Worm (Caenorhabditis elegans) whole organism, L4/young adult: Measurements from ENCODE around the gene Y54G2A.41.
"Not testable (repeated sequence)": the region's sequence is repeated elsewhere in the genome, so short reads cannot be mapped to it uniquely, and the experiment has no call there.

Experiments
- W03F9.2 ChIP-seq: fragments of 150-350 bp; optimal IDR thresholded peaks from 2 replicates; lab custom pipeline; 2014; ENCODE audit warnings: missing biosample characterization, missing genetic modification characterization
- dao-5 ChIP-seq: sonication (generic microtip); optimal IDR thresholded peaks from 2 replicates; lab custom pipeline; 2016; ENCODE audit warnings: missing genotype, missing genetic modification characterization, moderate library complexity, missing compliant biosample characterization
- him-1 ChIP-seq: sonication (generic microtip); optimal IDR thresholded peaks from 2 replicates; lab custom pipeline; 2016; ENCODE audit warnings: missing genotype, missing genetic modification reagents, missing genetic modification characterization, missing compliant biosample characterization

Y54G2A.41 gene

ce11 chrIV:2765048-2765708 is 13.5 kb downstream of the Y54G2A.41 start:
- no peak for TF ChIP-seq him-1 (tag; lab: Kevin White, UChicago)
- no peak for TF ChIP-seq W03F9.2 (tag; lab: Kevin White, UChicago)

ce11 chrIV:2770067-2770466 is 18.4 kb downstream of the Y54G2A.41 start:
- TF ChIP-seq dao-5 (tag; lab: Kevin White, UChicago) (no peak), him-1 (tag; lab: Kevin White, UChicago) (no peak), W03F9.2 (tag; lab: Kevin White, UChicago) (no peak)

ce11 chrIV:2770835-2771234 is 19.2 kb downstream of the Y54G2A.41 start:
- TF ChIP-seq W03F9.2 (tag; lab: Kevin White, UChicago) (no peak), dao-5 (tag; lab: Kevin White, UChicago) (no peak), him-1 (tag; lab: Kevin White, UChicago) (no peak)

ce11 chrIV:2771692-2772091 is 20.0 kb downstream of the Y54G2A.41 start, which contains the start of gene Y54G2A.11:
TSS of gene Y54G2A.11 (minus strand) at chrIV:2771792.
- TF ChIP-seq dao-5 (tag; lab: Kevin White, UChicago), result no peak
- no peak for TF ChIP-seq W03F9.2 (tag; lab: Kevin White, UChicago)
- no peak for TF ChIP-seq him-1 (tag; lab: Kevin White, UChicago)

- TF ChIP-seq dao-5 (tag; lab: Kevin White, UChicago) (no peak), him-1 (tag; lab: Kevin White, UChicago) (no peak), W03F9.2 (tag; lab: Kevin White, UChicago) (no peak)
Measured at ce11 chrIV:2772209-2772851, 20.7 kb downstream of the Y54G2A.41 start.

- TF ChIP-seq W03F9.2 (tag; lab: Kevin White, UChicago), result no peak
- no peak for TF ChIP-seq him-1 (tag; lab: Kevin White, UChicago)
- TF ChIP-seq dao-5 (tag; lab: Kevin White, UChicago), result no peak
Measured at ce11 chrIV:2773382-2773979, 21.8 kb downstream of the Y54G2A.41 start.

ce11 chrIV:2774500-2774899 is 22.8 kb downstream of the Y54G2A.41 start:
- TF ChIP-seq him-1 (tag; lab: Kevin White, UChicago), result no peak
- TF ChIP-seq dao-5 (tag; lab: Kevin White, UChicago), result no peak
- TF ChIP-seq W03F9.2 (tag; lab: Kevin White, UChicago), result peak; percentile 43

ce11 chrIV:2775992-2776630 is 24.4 kb downstream of the Y54G2A.41 start:
- TF ChIP-seq W03F9.2 (tag; lab: Kevin White, UChicago) (no peak), dao-5 (tag; lab: Kevin White, UChicago) (no peak), him-1 (tag; lab: Kevin White, UChicago) (no peak)

ce11 chrIV:2776733-2777132 is 25.1 kb downstream of the Y54G2A.41 start:
- TF ChIP-seq dao-5 (tag; lab: Kevin White, UChicago), result no peak
- no peak for TF ChIP-seq him-1 (tag; lab: Kevin White, UChicago)
- no peak for TF ChIP-seq W03F9.2 (tag; lab: Kevin White, UChicago)

- not testable (repeated sequence) for TF ChIP-seq dao-5, W03F9.2, him-1 (tag; lab: Kevin White, UChicago)
Measured at ce11 chrIV:2777841-2778240, 26.2 kb downstream of the Y54G2A.41 start, which contains the start of gene Y54G2A.72. TSS of gene Y54G2A.72 (plus strand) at chrIV:2778141.

- TF ChIP-seq W03F9.2 (tag; lab: Kevin White, UChicago) (no peak), dao-5 (tag; lab: Kevin White, UChicago) (no peak), him-1 (tag; lab: Kevin White, UChicago) (no peak)
Measured at ce11 chrIV:2782793-2783540, 31.3 kb downstream of the Y54G2A.41 start, which contains the start of gene Y54G2A.12. TSS of gene Y54G2A.12 (minus strand) at chrIV:2782843.

ce11 chrIV:2785057-2785456 is 33.4 kb downstream of the Y54G2A.41 start:
- TF ChIP-seq W03F9.2 (tag; lab: Kevin White, UChicago) (no peak), dao-5 (tag; lab: Kevin White, UChicago) (no peak), him-1 (tag; lab: Kevin White, UChicago) (no peak)
